Worm (Caenorhabditis elegans): ENCODE data around the gene mlt-3.

DNA sequence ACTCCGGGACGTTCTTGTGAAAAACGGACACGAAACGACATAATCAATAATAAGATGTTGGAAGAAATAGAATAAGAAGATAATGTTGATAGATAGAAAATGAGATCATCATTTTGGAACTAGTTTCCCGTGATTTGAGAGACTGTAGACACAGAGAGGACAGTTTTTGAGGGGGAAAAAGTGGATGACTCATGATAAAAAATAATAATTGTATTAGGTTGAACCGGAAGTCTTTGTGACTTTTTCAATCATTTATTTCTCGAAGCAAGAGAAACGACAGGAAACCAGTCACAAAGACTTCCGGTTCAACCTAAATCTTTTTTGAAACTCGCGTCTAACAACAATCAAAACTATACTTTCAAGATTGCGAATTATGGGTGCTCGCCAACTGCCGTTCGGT, at the start of gene mlt-3:
- no peak for TF ChIP-seq W03F9.2 (tag; optimal IDR thresholded peaks at IDR 0.05)
- no peak for TF ChIP-seq him-1 (tag; optimal IDR thresholded peaks at IDR 0.05)
- TF ChIP-seq dao-5 (tag; optimal IDR thresholded peaks at IDR 0.05) = no peak

All from whole organism, L4/young adult.